Fruit fly (Drosophila melanogaster): ENCODE measurements around the gene lft.

The lft gene

DNA sequence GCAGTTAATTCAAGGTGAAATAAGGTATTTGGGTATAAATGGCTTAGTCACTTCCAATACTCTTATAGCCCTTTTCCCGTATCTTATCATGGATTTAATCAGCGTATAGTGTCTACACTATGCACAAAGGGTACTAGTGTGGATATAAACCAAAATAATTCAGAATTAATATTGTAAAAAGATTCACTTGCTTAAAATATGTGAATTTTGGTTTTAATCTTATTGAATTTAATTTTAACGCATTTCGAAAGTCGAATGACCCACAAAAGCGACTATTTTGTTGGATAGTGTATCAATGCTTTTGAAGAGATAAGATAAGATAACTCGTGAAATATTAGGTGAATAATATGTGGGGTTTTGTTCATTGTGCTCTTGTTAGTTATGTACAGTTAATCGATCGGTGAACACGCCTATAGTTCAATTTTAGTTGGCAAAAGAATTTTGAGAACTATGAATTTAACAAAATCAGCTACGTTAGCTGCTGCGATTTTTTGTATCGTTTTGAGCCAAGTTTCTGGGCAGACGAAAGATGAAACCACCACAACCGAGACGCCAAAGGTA, 17.7 kb downstream of the lft start, which contains the start of gene CG5096 (continued):
- TF ChIP-seq Opbp (GFP tag; IDR thresholded peaks at IDR 0.05; ENCODE audit: partially characterized antibody) (no peak), Atf3 (GFP tag; optimal IDR thresholded peaks at IDR 0.05) (peak; percentile 37), sens-2 (GFP tag; IDR thresholded peaks at IDR 0.05) (no peak), CG7928 (GFP tag; optimal IDR thresholded peaks at IDR 0.05) (peak; percentile 41), CG43689 (GFP tag; IDR thresholded peaks at IDR 0.05) (no peak), rib (GFP tag; IDR thresholded peaks at IDR 0.05) (peak; percentile 86), CG2202 (tag; optimal IDR thresholded peaks at IDR 0.05) (peak; percentile 47), CG15601 (tag; optimal IDR thresholded peaks at IDR 0.05) (peak; percentile 83), wek (GFP tag; optimal IDR thresholded peaks at IDR 0.05) (peak; percentile 48), hkb (optimal IDR thresholded peaks at IDR 0.05) (no peak), hkb (GFP tag; IDR thresholded peaks at IDR 0.05) (peak; percentile 96), NC2β (GFP tag; optimal IDR thresholded peaks at IDR 0.05) (peak; percentile 19), CG8388 (GFP tag; optimal IDR thresholded peaks at IDR 0.05) (peak; percentile 82), CG14014 (GFP tag; IDR thresholded peaks at IDR 0.05) (peak; percentile 92), Sox102F (GFP tag; optimal IDR thresholded peaks at IDR 0.05) (peak; percentile 91), CrebB (tag; optimal IDR thresholded peaks at IDR 0.05) (peak; percentile 89), CG16779 (GFP tag; IDR thresholded peaks at IDR 0.05) (0 out of 2 replicates have a peak, but pooled peaks have one; percentile 60), repo (GFP tag; optimal IDR thresholded peaks at IDR 0.05) (peak; percentile 39), CG7556 (GFP tag; optimal IDR thresholded peaks at IDR 0.05) (peak; percentile 81), CG4617 (GFP tag; optimal IDR thresholded peaks at IDR 0.05; ENCODE audit: borderline replicate concordance) (peak; percentile 45), CG1647 (GFP tag; optimal IDR thresholded peaks at IDR 0.05) (peak; percentile 67), HLH54F (GFP tag; optimal IDR thresholded peaks at IDR 0.05) (peak; percentile 76), PHDP (tag; optimal IDR thresholded peaks at IDR 0.05) (peak; percentile 95), CG11093 (GFP tag; IDR thresholded peaks at IDR 0.05) (peak; percentile 65; the same call in 1 of the 3 replicates), abd-A (tag; optimal IDR thresholded peaks at IDR 0.05) (no peak), Hr3 (GFP tag; optimal IDR thresholded peaks at IDR 0.05) (peak; percentile 79), CG6689 (GFP tag; IDR thresholded peaks at IDR 0.05) (peak; percentile 89), Dp (GFP tag; optimal IDR thresholded peaks at IDR 0.05) (no peak), en (GFP tag; optimal IDR thresholded peaks at IDR 0.05) (peak; percentile 72), crc (GFP tag; optimal IDR thresholded peaks at IDR 0.05) (peak; percentile 79), Oaz (GFP tag; IDR thresholded peaks at IDR 0.05) (peak; percentile 85), caup (GFP tag; optimal IDR thresholded peaks at IDR 0.05; ENCODE audit: severe bottlenecking) (peak; percentile 93), Dad (GFP tag; optimal IDR thresholded peaks at IDR 0.05) (peak; percentile 51), az2 (GFP tag; optimal IDR thresholded peaks at IDR 0.05) (peak; percentile 79), CG30020 (tag; optimal IDR thresholded peaks at IDR 0.05) (peak; percentile 46), Atf-2 (GFP tag; optimal IDR thresholded peaks at IDR 0.05) (peak; percentile 70), tup (GFP tag; optimal IDR thresholded peaks at IDR 0.05) (peak; percentile 59), scrt (GFP tag; optimal IDR thresholded peaks at IDR 0.05) (peak; percentile 90), sna (GFP tag; IDR thresholded peaks at IDR 0.05; ENCODE audit: partially characterized antibody) (no peak), CG34422 (GFP tag; IDR thresholded peaks at IDR 0.05) (peak; percentile 91), Ptx1 (GFP tag; IDR thresholded peaks at IDR 0.05) (peak; percentile 89), prd (optimal IDR thresholded peaks at IDR 0.05) (no peak), prd (GFP tag; IDR thresholded peaks at IDR 0.05) (peak; percentile 87), CkIIα-i1 (GFP tag; IDR thresholded peaks at IDR 0.05) (no peak), tna (GFP tag; IDR thresholded peaks at IDR 0.05; ENCODE audit: partially characterized antibody) (no peak), pho (GFP tag; optimal IDR thresholded peaks at IDR 0.05) (peak; percentile 84), CG4360 (GFP tag; IDR thresholded peaks at IDR 0.05) (peak; percentile 62), CG13296 (GFP tag; optimal IDR thresholded peaks at IDR 0.05) (peak; percentile 94), otp (GFP tag; IDR thresholded peaks at IDR 0.05) (peak; percentile 87), CG12942 (GFP tag; optimal IDR thresholded peaks at IDR 0.05) (peak; percentile 76), inv (GFP tag; IDR thresholded peaks at IDR 0.05; ENCODE audit: partially characterized antibody) (no peak)

All from whole organism, embryonic.